Worm (Caenorhabditis elegans) whole organism, early embryonic: Measurements from ENCODE around the gene C31B8.9.

Source experiments
- ama-1 ChIP-seq: fragments of 150-350 bp; optimal IDR thresholded peaks from 2 replicates; lab custom pipeline; 2014
- ceh-36 ChIP-seq: sonication (generic microtip); optimal IDR thresholded peaks from 2 replicates; lab custom pipeline; 2016; ENCODE audit warnings: missing genetic modification characterization, inconsistent platforms, missing compliant biosample characterization
- flt-1 ChIP-seq: fragments of 200-800 bp; sonication (Bioruptor generic); IDR thresholded peaks from 2 replicates; pipeline ENCODE4 v1.3.6; 2022; ENCODE audit warnings: missing genetic modification characterization, missing compliant biosample characterization
- hmbx-1 ChIP-seq: sonication (generic microtip); optimal IDR thresholded peaks from 2 replicates; lab custom pipeline; 2016; ENCODE audit warnings: mild to moderate bottlenecking, missing genetic modification characterization, missing compliant biosample characterization
- scrt-1 ChIP-seq: fragments of 200-800 bp; sonication (Bioruptor generic); IDR thresholded peaks from 2 replicates; pipeline ENCODE4 v1.3.6; 2022; ENCODE audit warnings: missing genetic modification characterization, missing compliant biosample characterization

DNA sequence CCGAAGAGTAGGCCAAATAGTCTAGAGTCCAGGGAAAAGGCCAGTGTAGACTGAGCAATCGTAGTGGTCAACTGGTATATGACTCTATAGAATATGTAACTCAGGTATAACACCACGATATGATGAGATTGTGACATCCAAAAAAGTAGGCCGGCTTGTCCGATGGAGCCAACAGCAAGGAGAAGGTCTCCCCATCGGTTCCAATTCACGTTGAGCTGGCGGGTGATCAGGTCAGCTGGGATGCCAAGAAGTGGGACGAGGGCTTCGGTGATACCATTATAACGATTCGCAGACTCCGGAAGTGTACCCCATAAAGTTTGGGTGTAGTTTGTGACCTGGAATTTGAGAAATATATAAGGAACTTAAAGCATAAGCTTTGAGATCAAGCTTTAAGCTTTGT lies 39.9 kb downstream of the C31B8.9 start:
- TF ChIP-seq flt-1 (GFP tag; lab: Robert Waterston, UW) (no peak), ama-1 (lab: Kevin White, UChicago) (no peak), scrt-1 (GFP tag; lab: Robert Waterston, UW) (no peak), hmbx-1 (tag; lab: Kevin White, UChicago) (no peak), ceh-36 (tag; lab: Kevin White, UChicago) (no peak)
